Worm (Caenorhabditis elegans) whole organism, L1 larva: ENCODE measurements around the gene col-154.

Experiments
- ama-1 ChIP-seq: fragments of 150-350 bp; optimal IDR thresholded peaks from 2 replicates; lab custom pipeline; 2014
- ceh-88 ChIP-seq: fragments of 200-800 bp; sonication (Bioruptor generic); IDR thresholded peaks from 2 replicates; pipeline ENCODE4 v1.3.6; 2022; ENCODE audit warnings: missing genetic modification characterization, missing compliant biosample characterization
- egl-27 ChIP-seq, 2 experiments: fragments of 150-350 bp in 1 of 2; sonication (generic microtip); optimal IDR thresholded peaks; 3 replicates each; lab custom pipeline; 2017 to 2018; ENCODE audit warnings: missing biosample characterization in 2 of 2, missing genetic modification characterization in 2 of 2, missing genetic modification reagents in 2 of 2
- fos-1 ChIP-seq: fragments of 150-350 bp; optimal IDR thresholded peaks from 2 replicates; lab custom pipeline; 2014; ENCODE audit warnings: missing biosample characterization, missing genetic modification characterization
- lin-15B ChIP-seq: fragments of 150-350 bp; sonication (generic microtip); optimal IDR thresholded peaks from 3 replicates; lab custom pipeline; 2014; ENCODE audit warnings: missing biosample characterization, missing genetic modification characterization
- lin-39 ChIP-seq: fragments of 150-350 bp; optimal IDR thresholded peaks from 2 replicates; lab custom pipeline; 2014; ENCODE audit warnings: missing biosample characterization, missing genetic modification reagents, missing genetic modification characterization
- lir-3 ChIP-seq: sonication (generic microtip); optimal IDR thresholded peaks from 2 replicates; lab custom pipeline; 2016; ENCODE audit warnings: mild to moderate bottlenecking, missing genetic modification characterization, moderate library complexity, missing compliant biosample characterization; ENCODE audit not compliant: poor library complexity
- nhr-237 ChIP-seq: fragments of 150-350 bp; optimal IDR thresholded peaks from 2 replicates; lab custom pipeline; 2014; ENCODE audit warnings: missing biosample characterization, missing genetic modification characterization
- pax-3 ChIP-seq: fragments of 200-800 bp; sonication (Bioruptor generic); optimal IDR thresholded peaks from 2 replicates; lab custom pipeline; 2018; ENCODE audit warnings: mild to moderate bottlenecking, missing genetic modification characterization, moderate library complexity, missing compliant biosample characterization
- snpc-4 ChIP-seq: fragments of 150-350 bp; optimal IDR thresholded peaks from 2 replicates; lab custom pipeline; 2014; ENCODE audit warnings: missing biosample characterization, missing genetic modification characterization
- zag-1 ChIP-seq: fragments of 150-350 bp; optimal IDR thresholded peaks from 2 replicates; lab custom pipeline; 2014; ENCODE audit warnings: missing biosample characterization, missing genetic modification characterization

DNA sequence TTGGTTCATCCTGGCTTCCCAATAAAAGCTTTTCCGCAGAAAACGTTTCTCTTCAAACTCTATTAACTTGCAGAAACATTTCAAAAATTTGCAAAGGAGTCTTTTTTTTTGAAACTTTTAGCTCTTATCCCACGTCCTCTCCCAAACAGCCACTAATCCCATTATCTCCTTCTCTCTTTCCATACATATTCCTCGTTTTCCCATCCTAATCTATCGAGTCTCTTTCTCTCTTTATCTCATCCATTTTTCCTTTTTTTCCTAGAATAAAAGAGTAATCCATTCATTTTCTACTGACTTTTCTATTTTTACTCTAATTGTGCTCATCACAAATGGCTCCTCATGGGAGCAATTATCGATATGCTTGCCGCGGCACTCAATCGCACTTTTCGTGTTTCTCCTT lies 43.6 kb downstream of the col-154 start:
- TF ChIP-seq ama-1 (lab: Kevin White, UChicago) (no peak), pax-3 (tag; lab: Kevin White, UChicago) (no peak), lir-3 (tag; lab: Kevin White, UChicago) (no peak), lin-39 (tag; lab: Kevin White, UChicago) (no peak), zag-1 (peak; percentile 11), egl-27 (tag; optimal IDR thresholded peaks at IDR 0.05; lab: Kevin White, UChicago) (no peak), nhr-237 (tag; lab: Kevin White, UChicago) (no peak), snpc-4 (tag; lab: Kevin White, UChicago) (no peak), lin-15B (tag; lab: Kevin White, UChicago) (no peak), ceh-88 (GFP tag; lab: Robert Waterston, UW) (no peak), fos-1 (tag; lab: Kevin White, UChicago) (no peak)
